Fruit fly (Drosophila melanogaster) whole organism, embryonic: Measurements from ENCODE around the gene CG6163.
A peak's percentile ranks its signal among the peaks of the same experiment; 100 is the strongest.

Source experiments
- CG10209 ChIP-seq: fragments of 200-800 bp; sonication (Bioruptor generic); optimal IDR thresholded peaks from 3 replicates; lab custom pipeline; 2017; ENCODE audit warnings: missing biosample characterization, mild to moderate bottlenecking, missing genetic modification characterization, missing genetic modification reagents
- CG1024 ChIP-seq: fragments of 200-800 bp; sonication (Bioruptor generic); IDR thresholded peaks from 2 replicates; pipeline ENCODE4 v1.3.6; 2022; ENCODE audit warnings: missing biosample characterization, missing genetic modification characterization
- CG15073 ChIP-seq: fragments of 200-800 bp; sonication (Bioruptor generic); optimal IDR thresholded peaks from 2 replicates; lab custom pipeline; 2016; ENCODE audit warnings: missing biosample characterization, missing genetic modification characterization
- CG1529 ChIP-seq: fragments of 200-800 bp; sonication (Bioruptor generic); optimal IDR thresholded peaks from 3 replicates; lab custom pipeline; 2018; ENCODE audit warnings: missing biosample characterization, missing genetic modification characterization
- CG15601 ChIP-seq: fragments of 200-800 bp; sonication (Bioruptor generic); optimal IDR thresholded peaks from 3 replicates; lab custom pipeline; 2019; ENCODE audit warnings: missing biosample characterization, mild to moderate bottlenecking, missing genetic modification characterization, moderate library complexity
- CG17359 ChIP-seq: fragments of 200-800 bp; sonication (Bioruptor generic); optimal IDR thresholded peaks from 3 replicates; lab custom pipeline; 2018; ENCODE audit warnings: missing biosample characterization, mild to moderate bottlenecking, missing genetic modification characterization, moderate library complexity
- CG18262 ChIP-seq: fragments of 200-800 bp; optimal IDR thresholded peaks from 3 replicates; lab custom pipeline; 2019; ENCODE audit warnings: missing biosample characterization, mild to moderate bottlenecking, missing genetic modification characterization, moderate library complexity
- CG18599 ChIP-seq: fragments of 200-800 bp; sonication (Bioruptor generic); optimal IDR thresholded peaks from 3 replicates; lab custom pipeline; 2017; ENCODE audit warnings: missing biosample characterization, missing genetic modification characterization, mild to moderate bottlenecking, moderate library complexity, missing genetic modification reagents
- CG31224 ChIP-seq: fragments of 200-800 bp; sonication (Bioruptor generic); IDR thresholded peaks from 2 replicates; pipeline ENCODE4 v1.3.6; 2022; ENCODE audit warnings: missing biosample characterization, missing genetic modification characterization
- CG31365 ChIP-seq: fragments of 200-800 bp; sonication (Bioruptor generic); optimal IDR thresholded peaks from 2 replicates; lab custom pipeline; 2018; ENCODE audit warnings: missing biosample characterization, mild to moderate bottlenecking, missing genetic modification characterization
- CG33557 ChIP-seq: fragments of 200-800 bp; sonication (Bioruptor generic); optimal IDR thresholded peaks from 2 replicates; lab custom pipeline; 2019; ENCODE audit warnings: missing biosample characterization, mild to moderate bottlenecking, missing genetic modification characterization, moderate library complexity
- CG5180 ChIP-seq: fragments of 200-800 bp; sonication (Bioruptor generic); optimal IDR thresholded peaks from 3 replicates; lab custom pipeline; 2017; ENCODE audit warnings: missing biosample characterization, missing genetic modification characterization, mild to moderate bottlenecking, moderate library complexity, missing genetic modification reagents
- CG6791 ChIP-seq: fragments of 200-800 bp; sonication (Bioruptor generic); IDR thresholded peaks from 3 replicates; pipeline ENCODE4 v1.3.6; 2022; ENCODE audit warnings: missing biosample characterization, missing genetic modification characterization; ENCODE audit not compliant: partially characterized antibody
- CG6854 ChIP-seq: fragments of 200-800 bp; sonication (Bioruptor generic); optimal IDR thresholded peaks from 3 replicates; lab custom pipeline; 2017; ENCODE audit warnings: missing biosample characterization, mild to moderate bottlenecking, missing genetic modification characterization
- CG8765 ChIP-seq: fragments of 200-800 bp; sonication (Bioruptor generic); IDR thresholded peaks from 2 replicates; pipeline ENCODE4 v1.3.6; 2022; ENCODE audit warnings: missing biosample characterization, missing genetic modification characterization
- CG9609 ChIP-seq: fragments of 200-800 bp; sonication (Bioruptor generic); optimal IDR thresholded peaks from 3 replicates; lab custom pipeline; 2016; ENCODE audit warnings: missing biosample characterization, missing genetic modification characterization
- D19B ChIP-seq: fragments of 200-800 bp; sonication (Bioruptor generic); optimal IDR thresholded peaks from 2 replicates; lab custom pipeline; 2017; ENCODE audit warnings: missing biosample characterization, mild to moderate bottlenecking, missing genetic modification characterization
- Dad ChIP-seq: fragments of 200-800 bp; sonication (Bioruptor generic); optimal IDR thresholded peaks from 3 replicates; lab custom pipeline; 2016; ENCODE audit warnings: missing biosample characterization, missing genetic modification characterization
- Dbx ChIP-seq: fragments of 200-800 bp; sonication (Bioruptor generic); IDR thresholded peaks from 3 replicates; pipeline ENCODE4 v1.3.6; 2022; ENCODE audit warnings: missing biosample characterization, missing genetic modification characterization
- Dp ChIP-seq: fragments of 200-800 bp; sonication (Bioruptor generic); optimal IDR thresholded peaks from 2 replicates; lab custom pipeline; 2018; ENCODE audit warnings: missing biosample characterization, mild to moderate bottlenecking, missing genetic modification characterization, moderate library complexity
- Fer1 ChIP-seq: fragments of 200-800 bp; sonication (Bioruptor generic); optimal IDR thresholded peaks from 2 replicates; lab custom pipeline; 2017; ENCODE audit warnings: missing biosample characterization, mild to moderate bottlenecking, missing genetic modification characterization
- HLH4C ChIP-seq: fragments of 200-800 bp; sonication (Bioruptor generic); IDR thresholded peaks from 3 replicates; pipeline ENCODE4 v1.3.6; 2022; ENCODE audit warnings: missing biosample characterization, missing genetic modification characterization; ENCODE audit not compliant: partially characterized antibody
- Hsf ChIP-seq: fragments of 200-800 bp; sonication (Bioruptor generic); optimal IDR thresholded peaks from 3 replicates; lab custom pipeline; 2016; ENCODE audit warnings: missing biosample characterization, missing genetic modification characterization
- Kr ChIP-seq: fragments of 200-800 bp; sonication (Bioruptor generic); optimal IDR thresholded peaks from 2 replicates; lab custom pipeline; 2017; ENCODE audit warnings: missing biosample characterization, mild to moderate bottlenecking, missing genetic modification characterization
- NC2α ChIP-seq: fragments of 200-800 bp; sonication (Bioruptor generic); optimal IDR thresholded peaks from 2 replicates; lab custom pipeline; 2016; ENCODE audit warnings: missing biosample characterization, missing genetic modification characterization
- Nf-YB ChIP-seq: fragments of 200-800 bp; sonication (Bioruptor generic); optimal IDR thresholded peaks from 3 replicates; lab custom pipeline; 2019; ENCODE audit warnings: missing biosample characterization, mild to moderate bottlenecking, missing genetic modification characterization, moderate library complexity
- NfI ChIP-seq: fragments of 200-800 bp; sonication (Bioruptor generic); optimal IDR thresholded peaks from 3 replicates; lab custom pipeline; 2018; ENCODE audit warnings: missing biosample characterization, mild to moderate bottlenecking, missing genetic modification characterization, moderate library complexity
- Rx ChIP-seq: fragments of 200-800 bp; sonication (Bioruptor generic); IDR thresholded peaks from 2 replicates; pipeline ENCODE4 v1.3.6; 2022; ENCODE audit warnings: missing biosample characterization, missing genetic modification characterization
- Sox100B ChIP-seq: fragments of 200-800 bp; sonication (Bioruptor generic); optimal IDR thresholded peaks from 3 replicates; lab custom pipeline; 2018; ENCODE audit warnings: missing biosample characterization, mild to moderate bottlenecking, missing genetic modification characterization
- Sox102F ChIP-seq: fragments of 200-800 bp; sonication (Bioruptor generic); optimal IDR thresholded peaks from 2 replicates; lab custom pipeline; 2018; ENCODE audit warnings: missing biosample characterization, mild to moderate bottlenecking, missing genetic modification characterization, moderate library complexity
- Spps ChIP-seq: fragments of 200-800 bp; sonication (Bioruptor generic); optimal IDR thresholded peaks from 2 replicates; lab custom pipeline; 2018; ENCODE audit warnings: missing biosample characterization, mild to moderate bottlenecking, missing genetic modification characterization
- Sry-δ ChIP-seq: fragments of 200-800 bp; sonication (Bioruptor generic); optimal IDR thresholded peaks from 2 replicates; lab custom pipeline; 2016; ENCODE audit warnings: missing biosample characterization, missing genetic modification characterization
- abd-A ChIP-seq: fragments of 200-800 bp; sonication (Bioruptor generic); optimal IDR thresholded peaks from 3 replicates; lab custom pipeline; 2019; ENCODE audit warnings: missing biosample characterization, mild to moderate bottlenecking, missing genetic modification characterization, moderate library complexity
- ase ChIP-seq: fragments of 200-800 bp; sonication (Bioruptor generic); IDR thresholded peaks from 3 replicates; pipeline ENCODE4 v1.3.6; 2022; ENCODE audit warnings: missing biosample characterization, missing genetic modification characterization
- bowl ChIP-seq: fragments of 200-800 bp; sonication (Bioruptor generic); IDR thresholded peaks from 2 replicates; pipeline ENCODE4 v1.3.6; 2022; ENCODE audit warnings: missing biosample characterization, missing genetic modification characterization
- fd64A ChIP-seq: fragments of 200-800 bp; sonication (Bioruptor generic); optimal IDR thresholded peaks from 3 replicates; lab custom pipeline; 2018; ENCODE audit warnings: missing biosample characterization, mild to moderate bottlenecking, missing genetic modification characterization
- ftz-f1 ChIP-seq: fragments of 200-800 bp; sonication (Bioruptor generic); optimal IDR thresholded peaks from 2 replicates; lab custom pipeline; 2016; ENCODE audit warnings: missing biosample characterization, missing genetic modification characterization
- gce ChIP-seq: fragments of 200-800 bp; sonication (Bioruptor generic); IDR thresholded peaks from 3 replicates; pipeline ENCODE4 v1.3.6; 2022; ENCODE audit warnings: missing biosample characterization, missing genetic modification characterization
- gcm2 ChIP-seq: fragments of 200-800 bp; sonication (Bioruptor generic); optimal IDR thresholded peaks from 2 replicates; lab custom pipeline; 2016; ENCODE audit warnings: missing biosample characterization, missing genetic modification characterization
- grau ChIP-seq: fragments of 200-800 bp; optimal IDR thresholded peaks from 3 replicates; lab custom pipeline; 2019; ENCODE audit warnings: missing biosample characterization, mild to moderate bottlenecking, missing genetic modification characterization, moderate library complexity
- kah ChIP-seq: fragments of 200-800 bp; sonication (Bioruptor generic); optimal IDR thresholded peaks from 2 replicates; lab custom pipeline; 2018; ENCODE audit warnings: missing biosample characterization, mild to moderate bottlenecking, missing genetic modification characterization
- lab ChIP-seq: fragments of 200-800 bp; sonication (Bioruptor generic); optimal IDR thresholded peaks from 3 replicates; lab custom pipeline; 2017; ENCODE audit warnings: missing biosample characterization, missing genetic modification characterization, mild to moderate bottlenecking, moderate library complexity, missing genetic modification reagents
- salm ChIP-seq: fragments of 200-800 bp; sonication (Bioruptor generic); optimal IDR thresholded peaks from 2 replicates; lab custom pipeline; 2018; ENCODE audit warnings: missing biosample characterization, mild to moderate bottlenecking, missing genetic modification characterization
- shn ChIP-seq: fragments of 200-800 bp; sonication (Bioruptor generic); optimal IDR thresholded peaks from 3 replicates; lab custom pipeline; 2016; ENCODE audit warnings: missing biosample characterization, missing genetic modification characterization
- sima ChIP-seq: fragments of 200-800 bp; sonication (Bioruptor generic); optimal IDR thresholded peaks from 2 replicates; lab custom pipeline; 2016; ENCODE audit warnings: missing biosample characterization, missing genetic modification characterization
- toy ChIP-seq: fragments of 200-800 bp; sonication (Bioruptor generic); IDR thresholded peaks from 2 replicates; pipeline ENCODE4 v1.3.6; 2022; ENCODE audit warnings: missing biosample characterization, missing genetic modification characterization
- trh ChIP-seq: fragments of 200-800 bp; sonication (Bioruptor generic); optimal IDR thresholded peaks from 2 replicates; lab custom pipeline; 2016; ENCODE audit warnings: missing biosample characterization, missing genetic modification characterization
- ttk ChIP-seq: fragments of 200-800 bp; sonication (Bioruptor generic); IDR thresholded peaks from 2 replicates; pipeline ENCODE4 v2.1.2; 2022; ENCODE audit warnings: missing biosample characterization, missing genetic modification characterization
- vnd ChIP-seq: fragments of 200-800 bp; sonication (Bioruptor generic); IDR thresholded peaks from 3 replicates; pipeline ENCODE4 v1.3.6; 2022; ENCODE audit warnings: missing biosample characterization, missing genetic modification characterization; ENCODE audit not compliant: partially characterized antibody
- zfh1 ChIP-seq: fragments of 200-800 bp; sonication (Bioruptor generic); IDR thresholded peaks from 3 replicates; pipeline ENCODE4 v1.3.6; 2022; ENCODE audit warnings: missing biosample characterization, missing genetic modification characterization

Gene CG6163

DNA sequence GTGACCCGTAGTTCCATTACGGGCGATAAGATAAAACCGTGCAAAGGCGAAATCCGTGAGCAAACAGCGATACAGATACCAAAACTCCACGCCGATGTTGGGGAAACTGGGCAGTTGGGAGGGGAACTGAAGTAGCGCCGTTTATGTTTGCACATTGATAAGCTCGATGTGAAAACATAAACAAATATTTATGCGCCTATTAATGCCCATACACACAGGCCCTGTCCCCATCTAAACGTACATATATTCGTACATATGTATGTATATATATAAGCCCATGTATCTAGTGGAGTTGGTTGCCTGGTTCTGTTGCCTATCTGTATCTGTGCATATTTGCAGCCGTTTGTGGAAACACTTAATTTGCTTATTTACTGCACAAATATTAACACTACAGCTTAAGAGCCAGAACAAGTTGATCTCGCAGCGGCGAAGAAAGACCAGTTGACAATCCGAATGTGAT, 10.4 kb downstream of the CG6163 start (continued):
- TF ChIP-seq CG6791 (no peak), CG1529 (peak; percentile 74), kah (GFP tag; lab: Kevin White, UChicago) (peak; percentile 47), CG15073 (GFP tag; lab: Kevin White, UChicago) (no peak), CG8765 (no peak), shn (GFP tag; lab: Kevin White, UChicago) (peak; percentile 42), NfI (GFP tag; lab: Kevin White, UChicago) (peak; percentile 62), gcm2 (GFP tag; lab: Kevin White, UChicago) (peak; percentile 58), HLH4C (no peak), CG18262 (tag; lab: Kevin White, UChicago) (peak; percentile 67), Spps (tag; lab: Kevin White, UChicago) (peak; percentile 43), ftz-f1 (GFP tag; lab: Kevin White, UChicago) (peak; percentile 32), zfh1 (peak; percentile 78), toy (no peak), Fer1 (GFP tag; lab: Kevin White, UChicago) (peak; percentile 92), CG6854 (peak; percentile 61), CG33557 (GFP tag; lab: Kevin White, UChicago) (peak; percentile 79), Hsf (GFP tag; lab: Kevin White, UChicago) (peak; percentile 9), CG9609 (no peak), fd64A (GFP tag; lab: Kevin White, UChicago) (peak; percentile 88), bowl (GFP tag; lab: Robert Waterston, UW) (no peak), Rx (GFP tag; lab: Robert Waterston, UW) (no peak), Kr (GFP tag; lab: Kevin White, UChicago) (peak; percentile 89), Dad (peak; percentile 4), Dbx (GFP tag; lab: Robert Waterston, UW) (0 out of 3 replicates have a peak, but pooled peaks have one; percentile 50), CG5180 (GFP tag; lab: Kevin White, UChicago) (peak; percentile 79), salm (tag; lab: Kevin White, UChicago) (peak; percentile 86), Sry-δ (GFP tag; lab: Kevin White, UChicago) (peak; percentile 19), trh (peak; percentile 54), NC2α (GFP tag; lab: Kevin White, UChicago) (peak; percentile 47), CG15601 (peak; percentile 77), Dp (GFP tag; lab: Kevin White, UChicago) (no peak), D19B (GFP tag; lab: Kevin White, UChicago) (peak; percentile 29), grau (tag; lab: Kevin White, UChicago) (peak; percentile 50), Nf-YB (GFP tag; lab: Kevin White, UChicago) (peak; percentile 42), CG1024 (GFP tag; lab: Robert Waterston, UW) (no peak; the same call in 1 of the 2 replicates), CG18599 (GFP tag; lab: Kevin White, UChicago) (peak; percentile 82), CG17359 (peak; percentile 80), CG31365 (tag; lab: Kevin White, UChicago) (peak; percentile 75), ase (peak; percentile 38; the same call in 1 of the 3 replicates), Sox102F (GFP tag; lab: Kevin White, UChicago) (peak; percentile 76), vnd (GFP tag; lab: Robert Waterston, UW) (no peak), lab (GFP tag; lab: Kevin White, UChicago) (peak; percentile 92), gce (GFP tag; lab: Robert Waterston, UW) (0 out of 3 replicates have a peak, but pooled peaks have one; percentile 46), CG31224 (GFP tag; lab: Robert Waterston, UW) (peak; percentile 32; the same call in 1 of the 2 replicates), CG10209 (GFP tag; lab: Kevin White, UChicago) (peak; percentile 81), Sox100B (GFP tag; lab: Kevin White, UChicago) (peak; percentile 86), abd-A (tag; lab: Kevin White, UChicago) (no peak), sima (GFP tag; lab: Kevin White, UChicago) (no peak), ttk (GFP tag; lab: Robert Waterston, UW) (peak; percentile 9; the same call in 1 of the 2 replicates)
